Worm (Caenorhabditis elegans): ENCODE measurements around the gene ver-1.

- TF ChIP-seq mep-1 (tag; optimal IDR thresholded peaks at IDR 0.05) (no peak), nhr-12 (tag; optimal IDR thresholded peaks at IDR 0.05) (no peak), fkh-8 (tag; optimal IDR thresholded peaks at IDR 0.05) (no peak), nhr-77 (tag; optimal IDR thresholded peaks at IDR 0.05) (no peak), elt-2 (tag; optimal IDR thresholded peaks at IDR 0.05) (no peak), dsc-1 (tag; optimal IDR thresholded peaks at IDR 0.05) (no peak), ceh-82 (tag; optimal IDR thresholded peaks at IDR 0.05) (no peak), ceh-88 (GFP tag; IDR thresholded peaks at IDR 0.05) (no peak), pag-3 (tag; optimal IDR thresholded peaks at IDR 0.05; ENCODE audit: borderline replicate concordance, insufficient read depth) (no peak)
Measured at ce11 chrIII:177715-178114, 21.1 kb downstream of the ver-1 start, which contains the start of gene F40G9.14.
